Worm (Caenorhabditis elegans) whole organism, L1 larva: ENCODE measurements around the gene ptr-4.

Experiments
- C16A3.4 ChIP-seq: fragments of 150-350 bp; optimal IDR thresholded peaks from 2 replicates; lab custom pipeline; 2014; ENCODE audit warnings: missing biosample characterization, missing genetic modification characterization
- F16B12.6 ChIP-seq: fragments of 150-350 bp; optimal IDR thresholded peaks from 2 replicates; lab custom pipeline; 2014; ENCODE audit warnings: missing biosample characterization, missing genetic modification characterization
- alr-1 ChIP-seq: fragments of 200-800 bp; sonication (Bioruptor generic); optimal IDR thresholded peaks from 2 replicates; lab custom pipeline; 2018; ENCODE audit warnings: borderline replicate concordance, mild to moderate bottlenecking, missing genetic modification characterization, missing compliant biosample characterization
- aly-2 ChIP-seq: fragments of 150-350 bp; optimal IDR thresholded peaks from 2 replicates; lab custom pipeline; 2014; ENCODE audit warnings: missing biosample characterization, missing genetic modification characterization
- blmp-1 ChIP-seq: fragments of 150-350 bp; optimal IDR thresholded peaks from 2 replicates; lab custom pipeline; 2014; ENCODE audit warnings: missing biosample characterization, missing genetic modification characterization
- ceh-63 ChIP-seq: fragments of 200-800 bp; sonication (Bioruptor generic); optimal IDR thresholded peaks from 2 replicates; lab custom pipeline; 2018; ENCODE audit warnings: mild to moderate bottlenecking, missing genetic modification characterization, missing compliant biosample characterization
- ceh-8 ChIP-seq: fragments of 200-800 bp; sonication (Bioruptor generic); optimal IDR thresholded peaks from 2 replicates; lab custom pipeline; 2018; ENCODE audit warnings: mild to moderate bottlenecking, missing genetic modification characterization, moderate library complexity, missing compliant biosample characterization
- ceh-88 ChIP-seq: fragments of 200-800 bp; sonication (Bioruptor generic); IDR thresholded peaks from 2 replicates; pipeline ENCODE4 v1.3.6; 2022; ENCODE audit warnings: missing genetic modification characterization, missing compliant biosample characterization
- dpl-1 ChIP-seq, 3 experiments: fragments of 150-350 bp in 2 of 3; sonication (generic microtip) in 1 of 3; optimal IDR thresholded peaks; 2 replicates each; lab custom pipeline; 2014 to 2017; ENCODE audit warnings: missing biosample characterization in 3 of 3, missing genetic modification characterization in 3 of 3, missing genetic modification reagents in 3 of 3
- dsc-1 ChIP-seq: sonication (generic microtip); optimal IDR thresholded peaks from 2 replicates; lab custom pipeline; 2016; ENCODE audit warnings: mild to moderate bottlenecking, missing genetic modification characterization, missing compliant biosample characterization
- egl-13 ChIP-seq: sonication (generic microtip); optimal IDR thresholded peaks from 2 replicates; lab custom pipeline; 2016; ENCODE audit warnings: missing genotype, missing genetic modification reagents, missing genetic modification characterization, missing compliant biosample characterization
- egl-27 ChIP-seq, 2 experiments: fragments of 150-350 bp in 1 of 2; sonication (generic microtip); optimal IDR thresholded peaks; 3 replicates each; lab custom pipeline; 2017 to 2018; ENCODE audit warnings: missing biosample characterization in 2 of 2, missing genetic modification characterization in 2 of 2, missing genetic modification reagents in 2 of 2
- ets-5 ChIP-seq: fragments of 200-800 bp; sonication (Bioruptor generic); IDR thresholded peaks from 2 replicates; pipeline ENCODE4 v1.3.6; 2022; ENCODE audit warnings: missing genetic modification characterization, missing compliant biosample characterization
- fkh-10 ChIP-seq: sonication (generic microtip); optimal IDR thresholded peaks from 2 replicates; lab custom pipeline; 2017; ENCODE audit warnings: missing biosample characterization, missing genetic modification reagents, missing genetic modification characterization
- fkh-4 ChIP-seq: sonication (generic microtip); optimal IDR thresholded peaks from 2 replicates; lab custom pipeline; 2016; ENCODE audit warnings: missing compliant biosample characterization, missing genetic modification characterization, borderline replicate concordance
- grh-1 ChIP-seq: fragments of 200-800 bp; sonication (Bioruptor generic); IDR thresholded peaks from 2 replicates; pipeline ENCODE4 v1.3.6; 2022; ENCODE audit warnings: missing genetic modification reagents, missing genetic modification characterization, missing compliant biosample characterization
- hlh-17 ChIP-seq: fragments of 200-800 bp; sonication (Bioruptor generic); optimal IDR thresholded peaks from 2 replicates; lab custom pipeline; 2018; ENCODE audit warnings: missing genetic modification characterization, mild to moderate bottlenecking, missing compliant biosample characterization, moderate library complexity, borderline replicate concordance
- irx-1 ChIP-seq: sonication (generic microtip); optimal IDR thresholded peaks from 2 replicates; lab custom pipeline; 2016; ENCODE audit warnings: missing genetic modification characterization, missing compliant biosample characterization
- lin-13 ChIP-seq: fragments of 150-350 bp; optimal IDR thresholded peaks from 2 replicates; lab custom pipeline; 2014; ENCODE audit warnings: missing biosample characterization, missing genetic modification reagents, missing genetic modification characterization
- lin-14 ChIP-seq: fragments of 200-800 bp; sonication (Bioruptor generic); optimal IDR thresholded peaks from 2 replicates; lab custom pipeline; 2018; ENCODE audit warnings: mild to moderate bottlenecking, missing genetic modification characterization, moderate library complexity, missing compliant biosample characterization
- lin-15B ChIP-seq: fragments of 150-350 bp; sonication (generic microtip); optimal IDR thresholded peaks from 3 replicates; lab custom pipeline; 2014; ENCODE audit warnings: missing biosample characterization, missing genetic modification characterization
- lin-39 ChIP-seq: fragments of 150-350 bp; optimal IDR thresholded peaks from 2 replicates; lab custom pipeline; 2014; ENCODE audit warnings: missing biosample characterization, missing genetic modification reagents, missing genetic modification characterization
- lir-3 ChIP-seq: sonication (generic microtip); optimal IDR thresholded peaks from 2 replicates; lab custom pipeline; 2016; ENCODE audit warnings: mild to moderate bottlenecking, missing genetic modification characterization, moderate library complexity, missing compliant biosample characterization; ENCODE audit not compliant: poor library complexity
- mef-2 ChIP-seq: fragments of 150-350 bp; optimal IDR thresholded peaks from 2 replicates; lab custom pipeline; 2014; ENCODE audit warnings: missing biosample characterization, missing genetic modification characterization
- nhr-11 ChIP-seq: fragments of 150-350 bp; optimal IDR thresholded peaks from 2 replicates; lab custom pipeline; 2014; ENCODE audit warnings: missing biosample characterization, missing genetic modification characterization
- nhr-12 ChIP-seq: sonication (generic microtip); optimal IDR thresholded peaks from 2 replicates; lab custom pipeline; 2017; ENCODE audit warnings: missing biosample characterization, missing genetic modification characterization
- nhr-19 ChIP-seq: fragments of 200-800 bp; sonication (Bioruptor generic); conservative IDR thresholded peaks from 2 replicates; pipeline ENCODE4 v1.3.6; 2022; ENCODE audit warnings: missing genetic modification characterization, missing compliant biosample characterization
- nhr-28 ChIP-seq: fragments of 150-350 bp; optimal IDR thresholded peaks from 2 replicates; lab custom pipeline; 2014; ENCODE audit warnings: missing biosample characterization, missing genetic modification characterization
- nhr-47 ChIP-seq: sonication (generic microtip); optimal IDR thresholded peaks from 2 replicates; lab custom pipeline; 2016; ENCODE audit warnings: mild to moderate bottlenecking, missing genetic modification characterization, moderate library complexity, missing compliant biosample characterization
- nhr-71 ChIP-seq: sonication (generic microtip); optimal IDR thresholded peaks from 2 replicates; lab custom pipeline; 2016; ENCODE audit warnings: mild to moderate bottlenecking, missing genetic modification characterization, moderate library complexity, missing compliant biosample characterization
- nhr-84 ChIP-seq: sonication (generic microtip); optimal IDR thresholded peaks from 2 replicates; lab custom pipeline; 2017; ENCODE audit warnings: missing biosample characterization, missing genetic modification characterization
- rnt-1 ChIP-seq: sonication (generic microtip); optimal IDR thresholded peaks from 2 replicates; lab custom pipeline; 2016; ENCODE audit warnings: mild to moderate bottlenecking, missing genetic modification characterization, moderate library complexity, missing compliant biosample characterization
- skn-1 ChIP-seq: fragments of 150-350 bp; optimal IDR thresholded peaks from 2 replicates; lab custom pipeline; 2014; ENCODE audit warnings: missing biosample characterization, missing genetic modification characterization
- sox-4 ChIP-seq: sonication (generic microtip); optimal IDR thresholded peaks from 2 replicates; lab custom pipeline; 2016; ENCODE audit warnings: missing genetic modification characterization, missing compliant biosample characterization
- sptf-1 ChIP-seq: fragments of 150-350 bp; optimal IDR thresholded peaks from 2 replicates; lab custom pipeline; 2014; ENCODE audit warnings: missing biosample characterization, missing genetic modification characterization
- sup-37 ChIP-seq: fragments of 200-800 bp; sonication (Bioruptor generic); optimal IDR thresholded peaks from 2 replicates; lab custom pipeline; 2018; ENCODE audit warnings: mild to moderate bottlenecking, missing genetic modification characterization, missing compliant biosample characterization
- swsn-7 ChIP-seq: sonication (generic microtip); optimal IDR thresholded peaks from 2 replicates; lab custom pipeline; 2016; ENCODE audit warnings: missing genetic modification characterization, missing compliant biosample characterization
- tbx-2 ChIP-seq: sonication (generic microtip); optimal IDR thresholded peaks from 2 replicates; lab custom pipeline; 2016; ENCODE audit warnings: missing genetic modification characterization, missing compliant biosample characterization
- tlp-1 ChIP-seq: fragments of 150-350 bp; optimal IDR thresholded peaks from 2 replicates; lab custom pipeline; 2014; ENCODE audit warnings: missing biosample characterization, missing genetic modification characterization
- unc-130 ChIP-seq: fragments of 150-350 bp; optimal IDR thresholded peaks from 2 replicates; lab custom pipeline; 2017; ENCODE audit warnings: missing biosample characterization, missing genetic modification characterization, inconsistent platforms
- unc-86 ChIP-seq: sonication (generic microtip); optimal IDR thresholded peaks from 2 replicates; lab custom pipeline; 2016; ENCODE audit warnings: missing genetic modification characterization, missing compliant biosample characterization
- vab-15 ChIP-seq: sonication (generic microtip); optimal IDR thresholded peaks from 2 replicates; lab custom pipeline; 2017; ENCODE audit warnings: missing genotype, mild to moderate bottlenecking, missing genetic modification characterization, missing compliant biosample characterization
- xbp-1 ChIP-seq: sonication (generic microtip); optimal IDR thresholded peaks from 2 replicates; lab custom pipeline; 2016; ENCODE audit warnings: missing genetic modification characterization, missing compliant biosample characterization
- zag-1 ChIP-seq: fragments of 150-350 bp; optimal IDR thresholded peaks from 2 replicates; lab custom pipeline; 2014; ENCODE audit warnings: missing biosample characterization, missing genetic modification characterization
- ztf-4 ChIP-seq: fragments of 150-350 bp; optimal IDR thresholded peaks from 2 replicates; lab custom pipeline; 2014; ENCODE audit warnings: missing biosample characterization, missing genetic modification characterization

Gene ptr-4

DNA sequence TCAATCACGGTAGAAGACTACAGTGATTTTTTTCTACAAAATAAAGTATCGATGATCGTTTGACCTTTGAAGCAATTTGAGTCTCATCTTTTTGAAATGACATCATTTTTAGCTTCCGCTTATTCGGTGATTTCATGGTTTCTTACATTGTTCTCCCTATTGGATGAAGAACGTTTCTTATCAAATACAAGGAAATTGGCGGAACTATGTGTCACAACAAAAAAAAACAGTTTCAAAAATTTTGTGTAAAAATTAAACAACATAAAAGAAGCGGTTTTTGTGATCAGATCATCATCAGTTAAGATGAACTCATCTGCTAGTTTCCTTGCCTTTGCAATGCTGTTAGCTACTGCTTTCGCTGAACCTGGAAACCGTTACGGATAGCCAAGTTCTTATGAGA is 21.9 kb upstream of the ptr-4 start, which contains the start of gene C45B2.8:
TSS of gene C45B2.8 (plus strand) at position 301 of the 400 bp plus-strand sequence.
- TF ChIP-seq xbp-1 (tag; lab: Kevin White, UChicago) = no peak
- no peak for TF ChIP-seq ceh-8 (GFP tag; lab: Kevin White, UChicago)
- no peak for TF ChIP-seq ets-5 (GFP tag; lab: Robert Waterston, UW)
- no peak for TF ChIP-seq dsc-1 (tag; lab: Kevin White, UChicago)
- no peak for TF ChIP-seq alr-1 (tag; lab: Kevin White, UChicago)
- no peak for TF ChIP-seq lin-39 (tag; lab: Kevin White, UChicago)
- TF ChIP-seq egl-13 = no peak
- TF ChIP-seq nhr-84 (tag; lab: Kevin White, UChicago) = no peak
- TF ChIP-seq nhr-19 (GFP tag; lab: Robert Waterston, UW) = no peak
- no peak for TF ChIP-seq skn-1 (tag; lab: Kevin White, UChicago)
- no peak for TF ChIP-seq ceh-88
- TF ChIP-seq nhr-47 (tag; lab: Kevin White, UChicago) = no peak

ce11 chrX:6085824-6086223 is 20.0 kb upstream of the ptr-4 start, which contains the start of gene C45B2.1:
TSS of gene C45B2.1 (plus strand) at chrX:6086124.
- TF ChIP-seq unc-86 (no peak), unc-130 (tag; lab: Kevin White, UChicago) (no peak), ceh-63 (GFP tag; lab: Kevin White, UChicago) (no peak), irx-1 (tag; lab: Kevin White, UChicago) (no peak), xbp-1 (tag; lab: Kevin White, UChicago) (no peak), ztf-4 (tag; lab: Kevin White, UChicago) (no peak), blmp-1 (tag; lab: Kevin White, UChicago) (no peak), sup-37 (GFP tag; lab: Kevin White, UChicago) (no peak), nhr-11 (tag; lab: Kevin White, UChicago) (no peak), ets-5 (GFP tag; lab: Robert Waterston, UW) (no peak), ceh-88 (no peak), F16B12.6 (no peak)

ce11 chrX:6084439-6084838 is 18.7 kb upstream of the ptr-4 start, which contains the start of gene C45B2.2:
TSS of gene C45B2.2 (plus strand) at chrX:6084739.
- TF ChIP-seq ceh-8 (GFP tag; lab: Kevin White, UChicago) (no peak), vab-15 (tag; lab: Kevin White, UChicago) (no peak), C16A3.4 (tag; lab: Kevin White, UChicago) (no peak), swsn-7 (tag; lab: Kevin White, UChicago) (no peak), lin-14 (GFP tag; lab: Kevin White, UChicago) (no peak), fkh-10 (GFP tag; lab: Kevin White, UChicago) (no peak), rnt-1 (no peak), tlp-1 (tag; lab: Kevin White, UChicago) (no peak), tbx-2 (no peak), dpl-1 (GFP tag; optimal IDR thresholded peaks at IDR 0.05; lab: Kevin White, UChicago) (no peak), mef-2 (no peak)
- TF ChIP-seq, all 84 proteins: peak for 0

DNA sequence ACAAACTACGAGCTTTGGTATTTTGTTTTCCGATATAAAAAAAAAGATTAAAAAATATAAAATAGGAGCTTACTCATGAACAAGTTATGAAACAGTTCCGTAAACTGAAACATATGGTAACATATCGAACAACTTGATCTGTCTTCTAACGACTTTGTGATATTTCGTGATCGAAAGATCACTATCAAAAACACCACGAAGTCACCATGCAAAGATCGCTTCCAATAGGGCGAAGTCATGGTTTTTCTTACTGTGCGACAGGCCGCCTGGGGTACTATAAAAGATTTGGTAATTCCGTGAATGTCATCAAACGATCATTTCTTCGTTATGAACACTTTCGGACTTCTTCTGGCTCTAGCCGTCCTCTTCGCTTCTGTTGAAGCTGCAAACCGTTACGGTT is 16.9 kb upstream of the ptr-4 start, which contains the start of gene C45B2.3:
TSS of gene C45B2.3 (plus strand) at position 301 of the 400 bp plus-strand sequence.
- TF ChIP-seq unc-86 = no peak
- no peak for TF ChIP-seq zag-1
- no peak for TF ChIP-seq egl-27 (tag; optimal IDR thresholded peaks at IDR 0.05; lab: Kevin White, UChicago)
- TF ChIP-seq hlh-17 (GFP tag; lab: Kevin White, UChicago) = no peak
- TF ChIP-seq nhr-12 (tag; lab: Kevin White, UChicago) = no peak
- TF ChIP-seq alr-1 (tag; lab: Kevin White, UChicago) = no peak
- TF ChIP-seq sox-4 (tag; lab: Kevin White, UChicago) = no peak
- no peak for TF ChIP-seq lin-14 (GFP tag; lab: Kevin White, UChicago)
- TF ChIP-seq lir-3 (tag; lab: Kevin White, UChicago) = no peak
- TF ChIP-seq nhr-71 (tag; lab: Kevin White, UChicago) = no peak
- TF ChIP-seq fkh-4 (tag; lab: Kevin White, UChicago) = no peak
- no peak for TF ChIP-seq lin-15B (tag; lab: Kevin White, UChicago)
- TF ChIP-seq grh-1 (GFP tag; lab: Robert Waterston, UW) = no peak
- no peak for TF ChIP-seq aly-2 (tag; lab: Kevin White, UChicago)
- TF ChIP-seq vab-15 (tag; lab: Kevin White, UChicago) = no peak
- TF ChIP-seq nhr-28 = no peak
- TF ChIP-seq lin-13 (GFP tag; lab: Kevin White, UChicago) = no peak
- TF ChIP-seq sptf-1 (tag; lab: Kevin White, UChicago) = no peak
